Worm (Caenorhabditis elegans) whole organism, L2 larva: Measurements from ENCODE around the gene ints-13.

Experiments
- C34F6.9 ChIP-seq: fragments of 150-350 bp; optimal IDR thresholded peaks from 2 replicates; lab custom pipeline; 2014; ENCODE audit warnings: missing biosample characterization, missing genetic modification characterization
- F13H6.1 ChIP-seq: sonication (generic microtip); optimal IDR thresholded peaks from 2 replicates; lab custom pipeline; 2016; ENCODE audit warnings: missing genetic modification characterization, missing compliant biosample characterization
- R02D3.7 ChIP-seq: fragments of 150-350 bp; optimal IDR thresholded peaks from 2 replicates; lab custom pipeline; 2014; ENCODE audit warnings: missing biosample characterization, missing genetic modification characterization
- ZK546.5 ChIP-seq: sonication (generic microtip); optimal IDR thresholded peaks from 2 replicates; lab custom pipeline; 2017; ENCODE audit warnings: missing biosample characterization, missing genetic modification characterization
- aly-2 ChIP-seq: fragments of 150-350 bp; optimal IDR thresholded peaks from 2 replicates; lab custom pipeline; 2014; ENCODE audit warnings: missing biosample characterization, missing genetic modification characterization
- ama-1 ChIP-seq: fragments of 150-350 bp; optimal IDR thresholded peaks from 2 replicates; lab custom pipeline; 2018; ENCODE audit warnings: inconsistent platforms
- ceh-16 ChIP-seq: fragments of 150-350 bp; optimal IDR thresholded peaks from 2 replicates; lab custom pipeline; 2014; ENCODE audit warnings: missing biosample characterization, missing genetic modification characterization
- ceh-82 ChIP-seq: fragments of 150-350 bp; optimal IDR thresholded peaks from 2 replicates; lab custom pipeline; 2014; ENCODE audit warnings: missing biosample characterization, missing genetic modification characterization
- crh-2 ChIP-seq: sonication (generic microtip); optimal IDR thresholded peaks from 2 replicates; lab custom pipeline; 2017; ENCODE audit warnings: missing biosample characterization, missing genetic modification characterization
- dmd-4 ChIP-seq: sonication (generic microtip); optimal IDR thresholded peaks from 2 replicates; lab custom pipeline; 2017; ENCODE audit warnings: missing biosample characterization, missing genetic modification characterization
- egl-27 ChIP-seq: sonication (generic microtip); optimal IDR thresholded peaks from 3 replicates; lab custom pipeline; 2017; ENCODE audit warnings: missing biosample characterization, missing genetic modification reagents, missing genetic modification characterization
- elt-1 ChIP-seq: fragments of 150-350 bp; optimal IDR thresholded peaks from 2 replicates; lab custom pipeline; 2014; ENCODE audit warnings: missing biosample characterization, missing genetic modification characterization
- elt-3 ChIP-seq: sonication (generic microtip); optimal IDR thresholded peaks from 2 replicates; lab custom pipeline; 2017; ENCODE audit warnings: missing biosample characterization, missing genetic modification characterization
- fos-1 ChIP-seq: fragments of 150-350 bp; optimal IDR thresholded peaks from 2 replicates; lab custom pipeline; 2014; ENCODE audit warnings: missing biosample characterization, missing genetic modification characterization
- gmeb-1 ChIP-seq: fragments of 150-350 bp; optimal IDR thresholded peaks from 2 replicates; lab custom pipeline; 2014; ENCODE audit warnings: missing biosample characterization, missing genetic modification characterization
- lin-13 ChIP-seq: fragments of 150-350 bp; optimal IDR thresholded peaks from 2 replicates; lab custom pipeline; 2014; ENCODE audit warnings: missing biosample characterization, missing genetic modification reagents, missing genetic modification characterization
- lin-39 ChIP-seq: fragments of 150-350 bp; optimal IDR thresholded peaks from 2 replicates; lab custom pipeline; 2014; ENCODE audit warnings: missing biosample characterization, missing genetic modification reagents, missing genetic modification characterization
- lsy-2 ChIP-seq, 2 experiments: fragments of 150-350 bp in 1 of 2; sonication (generic microtip) in 1 of 2; optimal IDR thresholded peaks; 2 replicates each; lab custom pipeline; 2014 to 2017; ENCODE audit warnings: missing biosample characterization in 2 of 2, missing genetic modification characterization in 2 of 2
- mab-5 ChIP-seq: fragments of 150-350 bp; optimal IDR thresholded peaks from 2 replicates; lab custom pipeline; 2014; ENCODE audit warnings: missing biosample characterization, missing genetic modification characterization
- mbf-1 ChIP-seq: sonication (generic microtip); optimal IDR thresholded peaks from 2 replicates; lab custom pipeline; 2017; ENCODE audit warnings: missing biosample characterization, missing genetic modification characterization
- mdl-1 ChIP-seq, 2 experiments: fragments of 150-350 bp in 1 of 2; sonication (generic microtip) in 1 of 2; optimal IDR thresholded peaks; 2 replicates each; lab custom pipeline; 2017; ENCODE audit warnings: missing biosample characterization in 2 of 2, missing genetic modification characterization in 2 of 2
- nhr-11 ChIP-seq: fragments of 150-350 bp; optimal IDR thresholded peaks from 2 replicates; lab custom pipeline; 2014; ENCODE audit warnings: missing biosample characterization, missing genetic modification characterization
- nhr-12 ChIP-seq: fragments of 150-350 bp; optimal IDR thresholded peaks from 2 replicates; lab custom pipeline; 2014; ENCODE audit warnings: missing biosample characterization, missing genetic modification characterization
- nhr-129 ChIP-seq: fragments of 150-350 bp; optimal IDR thresholded peaks from 2 replicates; lab custom pipeline; 2014; ENCODE audit warnings: missing biosample characterization, missing genetic modification characterization
- peb-1 ChIP-seq: fragments of 150-350 bp; optimal IDR thresholded peaks from 2 replicates; lab custom pipeline; 2014; ENCODE audit warnings: missing biosample characterization, missing genetic modification characterization
- skn-1 ChIP-seq: sonication (generic microtip); optimal IDR thresholded peaks from 2 replicates; lab custom pipeline; 2017; ENCODE audit warnings: missing biosample characterization, missing genetic modification characterization
- sma-3 ChIP-seq: sonication (generic microtip); optimal IDR thresholded peaks from 2 replicates; lab custom pipeline; 2016; ENCODE audit warnings: missing genetic modification reagents, missing genetic modification characterization, missing compliant biosample characterization
- unc-39 ChIP-seq: fragments of 150-350 bp; optimal IDR thresholded peaks from 2 replicates; lab custom pipeline; 2014; ENCODE audit warnings: missing biosample characterization, missing genetic modification characterization
- unc-55 ChIP-seq: fragments of 150-350 bp; sonication (generic microtip); optimal IDR thresholded peaks from 3 replicates; lab custom pipeline; 2014; ENCODE audit warnings: missing biosample characterization, missing genetic modification reagents, missing genetic modification characterization
- unc-62 ChIP-seq: fragments of 150-350 bp; optimal IDR thresholded peaks from 2 replicates; lab custom pipeline; 2014; ENCODE audit warnings: missing biosample characterization, missing genetic modification reagents, missing genetic modification characterization
- zag-1 ChIP-seq: fragments of 150-350 bp; optimal IDR thresholded peaks from 2 replicates; lab custom pipeline; 2014; ENCODE audit warnings: missing biosample characterization, missing genetic modification characterization
- ztf-1 ChIP-seq: fragments of 200-800 bp; sonication (Bioruptor generic); conservative IDR thresholded peaks from 2 replicates; pipeline ENCODE4 v1.3.6; 2022; ENCODE audit warnings: missing genetic modification characterization, missing compliant biosample characterization
- ztf-4 ChIP-seq: fragments of 150-350 bp; optimal IDR thresholded peaks from 2 replicates; lab custom pipeline; 2014; ENCODE audit warnings: missing biosample characterization, missing genetic modification characterization

The ints-13 gene

ce11 chrIV:218252-218651, 19.0 kb downstream of the ints-13 start, which contains the start of gene prdx-6:
TSS of gene prdx-6 (plus strand) at chrIV:218552.
- no peak for TF ChIP-seq fos-1
- TF ChIP-seq skn-1 (tag; lab: Kevin White, UChicago) = no peak
- TF ChIP-seq mab-5 (tag; lab: Kevin White, UChicago) = no peak
- TF ChIP-seq lin-13 = no peak
- no peak for TF ChIP-seq zag-1
- TF ChIP-seq ZK546.5 (tag; lab: Kevin White, UChicago) = no peak
- TF ChIP-seq crh-2 = no peak
- no peak for TF ChIP-seq R02D3.7 (tag; lab: Kevin White, UChicago)
- TF ChIP-seq gmeb-1 (tag; lab: Kevin White, UChicago) = no peak
- TF ChIP-seq ceh-82 (tag; lab: Kevin White, UChicago) = no peak
- TF ChIP-seq ztf-1 (GFP tag; lab: Robert Waterston, UW) = no peak
- no peak for TF ChIP-seq lin-39
- no peak for TF ChIP-seq mdl-1 (tag; optimal IDR thresholded peaks at IDR 0.05; lab: Kevin White, UChicago)
- no peak for TF ChIP-seq unc-62 (GFP tag; lab: Kevin White, UChicago)
- TF ChIP-seq aly-2 (tag; lab: Kevin White, UChicago) = no peak
- TF ChIP-seq sma-3 (GFP tag; lab: Kevin White, UChicago) = no peak
- no peak for TF ChIP-seq unc-39 (tag; lab: Kevin White, UChicago)
- TF ChIP-seq ceh-16 = no peak
- TF ChIP-seq dmd-4 (tag; lab: Kevin White, UChicago) = no peak
- no peak for TF ChIP-seq elt-3 (tag; lab: Kevin White, UChicago)

ce11 chrIV:210591-210990, 26.7 kb downstream of the ints-13 start:
- TF ChIP-seq nhr-129 = peak; percentile 48
- peak; percentile 14 for TF ChIP-seq lin-13
- TF ChIP-seq lsy-2 (tag; optimal IDR thresholded peaks at IDR 0.05; lab: Kevin White, UChicago) = peak in 1 of 2 experiments; percentile 36
- TF ChIP-seq unc-55 (GFP tag; lab: Kevin White, UChicago) = peak; percentile 43
- peak; percentile 27 for TF ChIP-seq C34F6.9 (tag; lab: Kevin White, UChicago)
- TF ChIP-seq egl-27 = peak; percentile 21
- no peak for TF ChIP-seq unc-39 (tag; lab: Kevin White, UChicago)
- peak; percentile 57 for TF ChIP-seq sma-3 (GFP tag; lab: Kevin White, UChicago)
- peak; percentile 34 for TF ChIP-seq F13H6.1 (tag; lab: Kevin White, UChicago)
- TF ChIP-seq crh-2 = peak; percentile 53
- TF ChIP-seq peb-1 (tag; lab: Kevin White, UChicago) = no peak
- no peak for TF ChIP-seq aly-2 (tag; lab: Kevin White, UChicago)
- peak; percentile 68 for TF ChIP-seq gmeb-1 (tag; lab: Kevin White, UChicago)
- peak; percentile 56 for TF ChIP-seq fos-1
- no peak for TF ChIP-seq R02D3.7 (tag; lab: Kevin White, UChicago)
- TF ChIP-seq elt-1 (tag; lab: Kevin White, UChicago) = no peak

- TF ChIP-seq aly-2 (tag; lab: Kevin White, UChicago) (no peak), zag-1 (no peak), ztf-1 (GFP tag; lab: Robert Waterston, UW) (no peak), ceh-82 (tag; lab: Kevin White, UChicago) (no peak), egl-27 (no peak), gmeb-1 (tag; lab: Kevin White, UChicago) (no peak), unc-39 (tag; lab: Kevin White, UChicago) (no peak), skn-1 (tag; lab: Kevin White, UChicago) (no peak), ama-1 (lab: Kevin White, UChicago) (no peak), crh-2 (no peak), mbf-1 (no peak), ceh-16 (no peak), ztf-4 (no peak), nhr-11 (tag; lab: Kevin White, UChicago) (no peak), unc-55 (GFP tag; lab: Kevin White, UChicago) (no peak), fos-1 (no peak), unc-62 (GFP tag; lab: Kevin White, UChicago) (no peak), elt-1 (tag; lab: Kevin White, UChicago) (no peak)
These were observed 29.4 kb downstream of the ints-13 start, which contains the start of gene Y38C1AA.1 for ce11 chrIV:207885-208284. TSS of gene Y38C1AA.1 (plus strand) at chrIV:208185.

ce11 chrIV:204998-205397, 32.3 kb downstream of the ints-13 start, which contains the start of gene coa-1:
TSS of gene coa-1 (plus strand) at chrIV:205298.
- no peak for TF ChIP-seq mdl-1 (tag; optimal IDR thresholded peaks at IDR 0.05; lab: Kevin White, UChicago)
- TF ChIP-seq, all 48 proteins: peak for 0

- TF ChIP-seq nhr-12 (tag; lab: Kevin White, UChicago) (no peak), F13H6.1 (tag; lab: Kevin White, UChicago) (no peak), R02D3.7 (tag; lab: Kevin White, UChicago) (no peak), aly-2 (tag; lab: Kevin White, UChicago) (no peak)
These were observed 34.2 kb downstream of the ints-13 start, which contains the start of gene gfrp-1 for ce11 chrIV:202921-203652. TSS of gene gfrp-1 (plus strand) at chrIV:203602.
